Worm (Caenorhabditis elegans) whole organism, L1 larva: Measurements from ENCODE around the gene prx-19.

Experiments
- C16A3.4 ChIP-seq: fragments of 150-350 bp; optimal IDR thresholded peaks from 2 replicates; lab custom pipeline; 2014; ENCODE audit warnings: missing biosample characterization, missing genetic modification characterization
- C34B4.2 ChIP-seq: sonication (generic microtip); optimal IDR thresholded peaks from 2 replicates; lab custom pipeline; 2017; ENCODE audit warnings: mild to moderate bottlenecking, missing genetic modification characterization, missing compliant biosample characterization
- Y116A8C.19 ChIP-seq: sonication (generic microtip); optimal IDR thresholded peaks from 2 replicates; lab custom pipeline; 2016; ENCODE audit warnings: missing compliant biosample characterization, missing genetic modification characterization, borderline replicate concordance
- alr-1 ChIP-seq: fragments of 200-800 bp; sonication (Bioruptor generic); optimal IDR thresholded peaks from 2 replicates; lab custom pipeline; 2018; ENCODE audit warnings: borderline replicate concordance, mild to moderate bottlenecking, missing genetic modification characterization, missing compliant biosample characterization
- ama-1 ChIP-seq: fragments of 150-350 bp; optimal IDR thresholded peaks from 2 replicates; lab custom pipeline; 2014
- blmp-1 ChIP-seq: fragments of 150-350 bp; optimal IDR thresholded peaks from 2 replicates; lab custom pipeline; 2014; ENCODE audit warnings: missing biosample characterization, missing genetic modification characterization
- ceh-8 ChIP-seq: fragments of 200-800 bp; sonication (Bioruptor generic); optimal IDR thresholded peaks from 2 replicates; lab custom pipeline; 2018; ENCODE audit warnings: mild to moderate bottlenecking, missing genetic modification characterization, moderate library complexity, missing compliant biosample characterization
- ceh-82 ChIP-seq, 3 experiments: fragments of 150-350 bp in 1 of 3; sonication (generic microtip) in 2 of 3; optimal IDR thresholded peaks; 2 replicates each; lab custom pipeline; 2014 to 2017; ENCODE audit warnings: missing biosample characterization in 3 of 3, missing genetic modification characterization in 3 of 3
- ces-1 ChIP-seq: fragments of 150-350 bp; optimal IDR thresholded peaks from 2 replicates; lab custom pipeline; 2014; ENCODE audit warnings: missing biosample characterization, missing genetic modification reagents, missing genetic modification characterization
- dsc-1 ChIP-seq: sonication (generic microtip); optimal IDR thresholded peaks from 2 replicates; lab custom pipeline; 2016; ENCODE audit warnings: mild to moderate bottlenecking, missing genetic modification characterization, missing compliant biosample characterization
- efl-1 ChIP-seq, 4 experiments: fragments of 150-350 bp; optimal IDR thresholded peaks in 3 of 4; peaks in 1 of 4; 1 replicate in 1 of 4; 2 replicates in 3 of 4; lab custom pipeline; 2014; ENCODE audit warnings: missing biosample characterization in 2 of 4, missing genetic modification characterization in 2 of 4, missing genetic modification reagents in 2 of 4
- efl-3 ChIP-seq: fragments of 200-800 bp; sonication (Bioruptor generic); optimal IDR thresholded peaks from 2 replicates; lab custom pipeline; 2018; ENCODE audit warnings: mild to moderate bottlenecking, missing genetic modification characterization, missing compliant biosample characterization
- egl-27 ChIP-seq, 2 experiments: fragments of 150-350 bp in 1 of 2; sonication (generic microtip); optimal IDR thresholded peaks; 3 replicates each; lab custom pipeline; 2017 to 2018; ENCODE audit warnings: missing biosample characterization in 2 of 2, missing genetic modification characterization in 2 of 2, missing genetic modification reagents in 2 of 2
- fkh-10 ChIP-seq: sonication (generic microtip); optimal IDR thresholded peaks from 2 replicates; lab custom pipeline; 2017; ENCODE audit warnings: missing biosample characterization, missing genetic modification reagents, missing genetic modification characterization
- fkh-4 ChIP-seq: sonication (generic microtip); optimal IDR thresholded peaks from 2 replicates; lab custom pipeline; 2016; ENCODE audit warnings: missing compliant biosample characterization, missing genetic modification characterization, borderline replicate concordance
- fos-1 ChIP-seq: fragments of 150-350 bp; optimal IDR thresholded peaks from 2 replicates; lab custom pipeline; 2014; ENCODE audit warnings: missing biosample characterization, missing genetic modification characterization
- grh-1 ChIP-seq: fragments of 200-800 bp; sonication (Bioruptor generic); IDR thresholded peaks from 2 replicates; pipeline ENCODE4 v1.3.6; 2022; ENCODE audit warnings: missing genetic modification reagents, missing genetic modification characterization, missing compliant biosample characterization
- hlh-17 ChIP-seq: fragments of 200-800 bp; sonication (Bioruptor generic); optimal IDR thresholded peaks from 2 replicates; lab custom pipeline; 2018; ENCODE audit warnings: missing genetic modification characterization, mild to moderate bottlenecking, missing compliant biosample characterization, moderate library complexity, borderline replicate concordance
- hlh-4 ChIP-seq: sonication (generic microtip); optimal IDR thresholded peaks from 2 replicates; lab custom pipeline; 2016; ENCODE audit warnings: mild to moderate bottlenecking, missing genetic modification characterization, missing compliant biosample characterization
- isw-1 ChIP-seq: fragments of 200-800 bp; sonication (Bioruptor generic); IDR thresholded peaks from 2 replicates; pipeline ENCODE4 v1.3.6; 2022; ENCODE audit warnings: missing genetic modification characterization, missing compliant biosample characterization
- lin-13 ChIP-seq: fragments of 150-350 bp; optimal IDR thresholded peaks from 2 replicates; lab custom pipeline; 2014; ENCODE audit warnings: missing biosample characterization, missing genetic modification reagents, missing genetic modification characterization
- lin-35 ChIP-seq, 2 experiments: fragments of 150-350 bp; optimal IDR thresholded peaks; 2 replicates each; lab custom pipeline; 2014; ENCODE audit warnings: missing biosample characterization in 2 of 2, missing genetic modification characterization in 2 of 2, missing genetic modification reagents in 2 of 2
- mab-9 ChIP-seq: fragments of 200-800 bp; sonication (Bioruptor generic); IDR thresholded peaks from 2 replicates; pipeline ENCODE4 v1.3.6; 2022; ENCODE audit warnings: missing genetic modification reagents, missing genetic modification characterization, missing compliant biosample characterization
- mef-2 ChIP-seq: fragments of 150-350 bp; optimal IDR thresholded peaks from 2 replicates; lab custom pipeline; 2014; ENCODE audit warnings: missing biosample characterization, missing genetic modification characterization
- mep-1 ChIP-seq: fragments of 150-350 bp; optimal IDR thresholded peaks from 2 replicates; lab custom pipeline; 2014; ENCODE audit warnings: missing biosample characterization, missing genetic modification characterization
- nhr-11 ChIP-seq: fragments of 150-350 bp; optimal IDR thresholded peaks from 2 replicates; lab custom pipeline; 2014; ENCODE audit warnings: missing biosample characterization, missing genetic modification characterization
- nhr-12 ChIP-seq: sonication (generic microtip); optimal IDR thresholded peaks from 2 replicates; lab custom pipeline; 2017; ENCODE audit warnings: missing biosample characterization, missing genetic modification characterization
- nhr-19 ChIP-seq: fragments of 200-800 bp; sonication (Bioruptor generic); conservative IDR thresholded peaks from 2 replicates; pipeline ENCODE4 v1.3.6; 2022; ENCODE audit warnings: missing genetic modification characterization, missing compliant biosample characterization
- nhr-20 ChIP-seq: sonication (generic microtip); optimal IDR thresholded peaks from 2 replicates; lab custom pipeline; 2016; ENCODE audit warnings: mild to moderate bottlenecking, missing genetic modification characterization, missing compliant biosample characterization
- nhr-76 ChIP-seq: sonication (generic microtip); optimal IDR thresholded peaks from 2 replicates; lab custom pipeline; 2017; ENCODE audit warnings: missing biosample characterization, missing genetic modification characterization
- nhr-77 ChIP-seq: fragments of 150-350 bp; optimal IDR thresholded peaks from 2 replicates; lab custom pipeline; 2014; ENCODE audit warnings: missing biosample characterization, missing genetic modification characterization
- nhr-84 ChIP-seq: sonication (generic microtip); optimal IDR thresholded peaks from 2 replicates; lab custom pipeline; 2017; ENCODE audit warnings: missing biosample characterization, missing genetic modification characterization
- nhr-90 ChIP-seq: sonication (generic microtip); optimal IDR thresholded peaks from 2 replicates; lab custom pipeline; 2016; ENCODE audit warnings: mild to moderate bottlenecking, missing genetic modification characterization, missing compliant biosample characterization; ENCODE audit not compliant: poor library complexity
- pax-3 ChIP-seq: fragments of 200-800 bp; sonication (Bioruptor generic); optimal IDR thresholded peaks from 2 replicates; lab custom pipeline; 2018; ENCODE audit warnings: mild to moderate bottlenecking, missing genetic modification characterization, moderate library complexity, missing compliant biosample characterization
- pqm-1 ChIP-seq: sonication (generic microtip); optimal IDR thresholded peaks from 3 replicates; lab custom pipeline; 2017; ENCODE audit warnings: missing biosample characterization, missing genetic modification characterization
- rnt-1 ChIP-seq: sonication (generic microtip); optimal IDR thresholded peaks from 2 replicates; lab custom pipeline; 2016; ENCODE audit warnings: mild to moderate bottlenecking, missing genetic modification characterization, moderate library complexity, missing compliant biosample characterization
- skn-1 ChIP-seq: fragments of 150-350 bp; optimal IDR thresholded peaks from 2 replicates; lab custom pipeline; 2014; ENCODE audit warnings: missing biosample characterization, missing genetic modification characterization
- snu-23 ChIP-seq: sonication (generic microtip); optimal IDR thresholded peaks from 2 replicates; lab custom pipeline; 2016; ENCODE audit warnings: missing genetic modification characterization, missing compliant biosample characterization
- sox-4 ChIP-seq: sonication (generic microtip); optimal IDR thresholded peaks from 2 replicates; lab custom pipeline; 2016; ENCODE audit warnings: missing genetic modification characterization, missing compliant biosample characterization
- sptf-1 ChIP-seq: fragments of 150-350 bp; optimal IDR thresholded peaks from 2 replicates; lab custom pipeline; 2014; ENCODE audit warnings: missing biosample characterization, missing genetic modification characterization
- sup-37 ChIP-seq: fragments of 200-800 bp; sonication (Bioruptor generic); optimal IDR thresholded peaks from 2 replicates; lab custom pipeline; 2018; ENCODE audit warnings: mild to moderate bottlenecking, missing genetic modification characterization, missing compliant biosample characterization
- tlp-1 ChIP-seq: fragments of 150-350 bp; optimal IDR thresholded peaks from 2 replicates; lab custom pipeline; 2014; ENCODE audit warnings: missing biosample characterization, missing genetic modification characterization
- unc-86 ChIP-seq: sonication (generic microtip); optimal IDR thresholded peaks from 2 replicates; lab custom pipeline; 2016; ENCODE audit warnings: missing genetic modification characterization, missing compliant biosample characterization
- unc-98 ChIP-seq: fragments of 200-800 bp; sonication (Bioruptor generic); IDR thresholded peaks from 2 replicates; pipeline ENCODE4 v1.3.6; 2022; ENCODE audit warnings: missing genetic modification characterization, missing compliant biosample characterization
- vab-15 ChIP-seq: sonication (generic microtip); optimal IDR thresholded peaks from 2 replicates; lab custom pipeline; 2017; ENCODE audit warnings: missing genotype, mild to moderate bottlenecking, missing genetic modification characterization, missing compliant biosample characterization
- xbp-1 ChIP-seq: sonication (generic microtip); optimal IDR thresholded peaks from 2 replicates; lab custom pipeline; 2016; ENCODE audit warnings: missing genetic modification characterization, missing compliant biosample characterization
- zip-4 ChIP-seq: fragments of 200-800 bp; sonication (Bioruptor generic); optimal IDR thresholded peaks from 2 replicates; lab custom pipeline; 2018; ENCODE audit warnings: mild to moderate bottlenecking, missing genetic modification characterization, moderate library complexity, missing compliant biosample characterization

The prx-19 gene

DNA sequence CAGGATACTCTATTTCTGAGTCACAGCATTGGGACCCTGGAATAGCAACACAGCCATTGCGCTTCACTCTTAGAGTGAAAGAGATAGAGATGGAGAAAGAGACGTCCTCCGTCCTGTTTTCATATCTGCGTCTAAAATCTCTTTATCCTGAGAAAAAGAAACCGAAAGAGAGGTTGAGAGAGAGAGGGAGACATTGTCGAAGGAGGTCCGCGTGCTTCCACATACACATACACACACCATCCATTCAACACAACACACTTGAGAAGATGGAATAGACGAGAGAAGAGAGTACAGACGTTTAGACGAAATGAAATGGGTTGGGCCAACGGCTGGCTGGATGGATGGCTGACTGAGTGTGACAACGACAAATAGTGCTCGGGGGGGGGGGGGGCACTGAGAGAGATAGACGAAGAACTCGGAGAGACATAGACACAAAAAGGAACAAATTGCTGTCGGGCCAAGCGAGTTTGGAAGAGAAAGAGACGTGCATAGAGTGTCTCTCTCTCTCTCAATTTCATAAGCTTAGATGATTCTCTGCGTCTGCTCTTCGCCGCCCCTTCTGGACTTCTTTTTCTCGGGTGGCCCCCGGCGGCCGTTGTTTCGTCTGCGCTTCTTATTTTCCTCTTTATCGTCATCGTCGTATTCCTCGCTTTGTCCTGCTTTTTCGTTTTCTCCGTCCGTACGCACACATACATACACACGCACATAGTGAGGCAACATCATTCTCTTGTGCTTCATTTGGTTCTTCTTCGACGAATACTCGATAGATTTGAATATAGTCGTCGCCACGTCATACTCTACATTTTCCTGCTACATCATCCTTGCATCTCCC is 8.9 kb downstream of the prx-19 start, which contains the start of gene F54F2.6 (continued):
- TF ChIP-seq hlh-17 (GFP tag; lab: Kevin White, UChicago) (no peak), fkh-10 (GFP tag; lab: Kevin White, UChicago) (peak; percentile 90), pqm-1 (tag; lab: Kevin White, UChicago) (no peak), ceh-82 (tag; optimal IDR thresholded peaks at IDR 0.05; lab: Kevin White, UChicago) (peak; percentile 74 to 86 (median 75)), blmp-1 (tag; lab: Kevin White, UChicago) (peak; percentile 84), nhr-11 (tag; lab: Kevin White, UChicago) (peak; percentile 86), unc-86 (tag; lab: Kevin White, UChicago) (peak; percentile 98), lin-35 (GFP tag; optimal IDR thresholded peaks at IDR 0.05; lab: Kevin White, UChicago) (peak; percentile 61 to 67), Y116A8C.19 (no peak), mef-2 (tag; lab: Kevin White, UChicago) (peak; percentile 84), ceh-8 (GFP tag; lab: Kevin White, UChicago) (peak; percentile 67)

DNA sequence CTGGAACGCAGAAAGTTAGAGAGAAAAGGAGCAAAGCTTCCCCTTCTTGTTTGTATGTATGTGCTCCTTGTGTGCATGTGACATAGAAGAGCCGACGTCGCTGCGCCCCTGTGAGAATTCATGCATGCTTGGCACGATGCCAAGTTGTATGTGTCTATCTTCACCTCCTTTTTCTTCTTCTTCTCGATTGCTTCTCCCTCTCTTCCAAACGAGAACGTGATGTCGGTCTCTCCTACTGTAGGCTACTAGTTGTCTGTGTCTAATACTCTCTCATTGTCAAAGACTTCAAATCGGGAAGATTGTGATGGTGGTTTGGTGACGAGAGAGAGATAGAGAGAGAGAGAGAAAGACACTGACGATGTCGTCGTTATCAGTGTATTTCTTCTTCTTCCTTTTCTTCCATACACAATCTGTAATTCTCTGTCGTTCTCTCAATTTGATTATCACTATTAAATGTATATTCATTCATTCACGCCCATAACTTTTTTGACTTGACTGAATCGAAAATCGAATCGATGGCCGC is 11.8 kb downstream of the prx-19 start:
- TF ChIP-seq C34B4.2 (tag; lab: Kevin White, UChicago), result no peak
- TF ChIP-seq fkh-4 (tag; lab: Kevin White, UChicago), result peak; percentile 11
- no peak for TF ChIP-seq skn-1
- TF ChIP-seq sox-4 (tag; lab: Kevin White, UChicago), result peak; percentile 73
- peak; percentile 87 for TF ChIP-seq fos-1 (tag; lab: Kevin White, UChicago)
- peak; percentile 52 to 55 for TF ChIP-seq egl-27 (tag; optimal IDR thresholded peaks at IDR 0.05; lab: Kevin White, UChicago)
- TF ChIP-seq nhr-19 (GFP tag; lab: Robert Waterston, UW), result peak; percentile 72
- peak; percentile 47 for TF ChIP-seq mef-2 (tag; lab: Kevin White, UChicago)
- peak; percentile 35 for TF ChIP-seq zip-4 (GFP tag; lab: Kevin White, UChicago)
- peak; percentile 77 for TF ChIP-seq lin-13 (GFP tag; lab: Kevin White, UChicago)
- TF ChIP-seq tlp-1 (tag; lab: Kevin White, UChicago), result no peak
- no peak for TF ChIP-seq nhr-84 (tag; lab: Kevin White, UChicago)
- no peak for TF ChIP-seq ama-1
- TF ChIP-seq efl-1 (optimal IDR thresholded peaks at IDR 0.05; lab: Kevin White, UChicago), result peak; percentile 65 to 81
- TF ChIP-seq efl-1 (GFP tag; optimal IDR thresholded peaks at IDR 0.05 in 1 of 2; lab: Kevin White, UChicago), result peak; percentile 31 to 93
- TF ChIP-seq isw-1 (GFP tag; lab: Robert Waterston, UW), result peak; percentile 52
- peak; percentile 84 for TF ChIP-seq mep-1 (tag; lab: Kevin White, UChicago)
- no peak for TF ChIP-seq hlh-4
- TF ChIP-seq pax-3 (tag; lab: Kevin White, UChicago), result peak; percentile 77
- TF ChIP-seq mab-9 (GFP tag; lab: Robert Waterston, UW), result 0 out of 2 replicates have a peak, but pooled peaks have one; percentile 67
- peak; percentile 61 for TF ChIP-seq nhr-77 (tag; lab: Kevin White, UChicago)
- TF ChIP-seq Y116A8C.19, result no peak
- TF ChIP-seq grh-1 (GFP tag; lab: Robert Waterston, UW), result peak; percentile 60
- peak; percentile 25 for TF ChIP-seq vab-15 (tag; lab: Kevin White, UChicago)
- TF ChIP-seq ceh-82 (tag; optimal IDR thresholded peaks at IDR 0.05; lab: Kevin White, UChicago), result peak; percentile 68 to 73 (median 69)
- no peak for TF ChIP-seq sptf-1 (tag; lab: Kevin White, UChicago)
- TF ChIP-seq nhr-20 (tag; lab: Kevin White, UChicago), result peak; percentile 89
- TF ChIP-seq snu-23, result peak; percentile 88
- peak; percentile 76 for TF ChIP-seq nhr-11 (tag; lab: Kevin White, UChicago)
- TF ChIP-seq pqm-1 (tag; lab: Kevin White, UChicago), result no peak
- no peak for TF ChIP-seq efl-3
- TF ChIP-seq unc-86 (tag; lab: Kevin White, UChicago), result peak; percentile 92
- TF ChIP-seq xbp-1 (tag; lab: Kevin White, UChicago), result peak; percentile 70
- peak; percentile 91 for TF ChIP-seq dsc-1 (tag; lab: Kevin White, UChicago)
- TF ChIP-seq nhr-76 (tag; lab: Kevin White, UChicago), result no peak
- TF ChIP-seq nhr-12 (tag; lab: Kevin White, UChicago), result no peak
- TF ChIP-seq C16A3.4, result peak; percentile 82
- no peak for TF ChIP-seq ces-1 (GFP tag; lab: Kevin White, UChicago)
- peak; percentile 47 for TF ChIP-seq rnt-1 (tag; lab: Kevin White, UChicago)
- TF ChIP-seq alr-1 (tag; lab: Kevin White, UChicago), result no peak
- no peak for TF ChIP-seq unc-98 (GFP tag; lab: Robert Waterston, UW)
- TF ChIP-seq sup-37 (GFP tag; lab: Kevin White, UChicago), result peak; percentile 38
- TF ChIP-seq nhr-90, result peak; percentile 85
